Fruit fly (Drosophila melanogaster): Measurements from ENCODE around the gene CG6149.
A peak's percentile ranks its signal among the peaks of the same experiment; 100 is the strongest.

CG6149 gene

dm6 chr3L:11441889-11442782 is 6.9 kb upstream of the CG6149 start (continued):
- TF ChIP-seq Eip75B (GFP tag; optimal IDR thresholded peaks at IDR 0.05): no peak
- TF ChIP-seq Eip78C (GFP tag): peak; percentile 34
- TF ChIP-seq Lpt (GFP tag; optimal IDR thresholded peaks at IDR 0.05): peak; percentile 51
- TF ChIP-seq CG15336 (GFP tag; IDR thresholded peaks at IDR 0.05): peak; percentile 75
- peak; percentile 86 to 87 for TF ChIP-seq ss (GFP tag; optimal IDR thresholded peaks at IDR 0.05)
- peak; percentile 40 for TF ChIP-seq CG1621 (tag; optimal IDR thresholded peaks at IDR 0.05)
- peak; percentile 64 for TF ChIP-seq dsx (GFP tag; optimal IDR thresholded peaks at IDR 0.05; ENCODE audit: poor library complexity, severe bottlenecking)
- no peak for TF ChIP-seq Ets96B (tag; optimal IDR thresholded peaks at IDR 0.05)
- peak; percentile 77 for TF ChIP-seq CG9139 (GFP tag; optimal IDR thresholded peaks at IDR 0.05)
- TF ChIP-seq CG8119 (GFP tag; IDR thresholded peaks at IDR 0.05): peak; percentile 78; the same call in 2 of the 3 replicates
- no peak for TF ChIP-seq Sox15 (GFP tag; optimal IDR thresholded peaks at IDR 0.05)
- no peak for TF ChIP-seq CG34406 (GFP tag; optimal IDR thresholded peaks at IDR 0.05)
- no peak for TF ChIP-seq CG6854 (GFP tag; optimal IDR thresholded peaks at IDR 0.05)
- no peak for TF ChIP-seq Met (GFP tag; optimal IDR thresholded peaks at IDR 0.05)

- TF ChIP-seq CG6163 (GFP tag; IDR thresholded peaks at IDR 0.05) (no peak), ss (GFP tag; optimal IDR thresholded peaks at IDR 0.05) (no peak), CG8119 (GFP tag; IDR thresholded peaks at IDR 0.05) (no peak), lz (GFP tag; optimal IDR thresholded peaks at IDR 0.05) (no peak), CG16779 (tag; optimal IDR thresholded peaks at IDR 0.05) (no peak), CG31627 (GFP tag; optimal IDR thresholded peaks at IDR 0.05) (no peak)
These were observed 5.5 kb upstream of the CG6149 start for dm6 chr3L:11440769-11441168.

DNA sequence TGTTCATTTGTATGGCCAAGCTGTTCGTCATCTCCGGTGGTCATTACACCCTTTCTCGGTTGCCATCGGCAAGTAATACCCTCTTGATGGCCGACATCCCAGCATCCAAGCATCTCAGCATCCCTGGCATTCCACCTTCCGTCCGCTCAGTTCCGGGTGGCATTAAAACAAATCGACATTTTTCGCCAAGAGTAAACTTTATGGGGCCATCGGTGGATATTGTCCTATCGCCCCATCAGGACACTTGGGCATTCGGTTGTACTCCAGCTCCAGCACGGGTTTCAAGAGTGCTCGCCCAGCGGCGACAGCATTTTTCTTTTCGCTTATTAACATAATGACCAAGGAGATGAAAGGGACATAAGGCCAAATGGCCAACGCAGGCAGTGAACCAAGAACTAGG is 5.0 kb upstream of the CG6149 start:
- TF ChIP-seq Gug (GFP tag; IDR thresholded peaks at IDR 0.05) (no peak), CG3919 (GFP tag; optimal IDR thresholded peaks at IDR 0.05) (no peak), Sox14 (GFP tag; optimal IDR thresholded peaks at IDR 0.05) (no peak), salr (GFP tag; optimal IDR thresholded peaks at IDR 0.05) (no peak), CG1621 (tag; optimal IDR thresholded peaks at IDR 0.05) (no peak), net (GFP tag; optimal IDR thresholded peaks at IDR 0.05) (no peak), lz (GFP tag; optimal IDR thresholded peaks at IDR 0.05) (no peak), svp (GFP tag) (no peak), acj6 (GFP tag; optimal IDR thresholded peaks at IDR 0.05) (no peak), CG10631 (GFP tag; optimal IDR thresholded peaks at IDR 0.05) (no peak), eg (GFP tag; IDR thresholded peaks at IDR 0.05) (no peak), CG7368 (GFP tag; optimal IDR thresholded peaks at IDR 0.05) (no peak), Hr39 (GFP tag; optimal IDR thresholded peaks at IDR 0.05) (no peak), CG32006 (GFP tag; optimal IDR thresholded peaks at IDR 0.05) (no peak), spab (GFP tag; optimal IDR thresholded peaks at IDR 0.05) (no peak), achi (GFP tag; optimal IDR thresholded peaks at IDR 0.05) (no peak), fd59A (GFP tag; optimal IDR thresholded peaks at IDR 0.05) (no peak), CG11762 (GFP tag; optimal IDR thresholded peaks at IDR 0.05; ENCODE audit: insufficient read depth) (no peak)

- TF ChIP-seq Met (GFP tag; optimal IDR thresholded peaks at IDR 0.05) (peak; percentile 29), dsx (GFP tag; optimal IDR thresholded peaks at IDR 0.05; ENCODE audit: poor library complexity, severe bottlenecking) (no peak), cyc (GFP tag; optimal IDR thresholded peaks at IDR 0.05) (peak; percentile 9), CG6792 (GFP tag; optimal IDR thresholded peaks at IDR 0.05) (peak; percentile 3), CG6163 (GFP tag; IDR thresholded peaks at IDR 0.05) (peak; percentile 77), CG8119 (GFP tag; IDR thresholded peaks at IDR 0.05) (peak; percentile 59; the same call in 2 of the 3 replicates), CG3919 (GFP tag; optimal IDR thresholded peaks at IDR 0.05) (peak; percentile 45), ss (GFP tag; optimal IDR thresholded peaks at IDR 0.05) (peak; percentile 27 to 32), dac (GFP tag; optimal IDR thresholded peaks at IDR 0.05) (no peak), Blimp-1 (GFP tag; optimal IDR thresholded peaks at IDR 0.05) (no peak), acj6 (GFP tag; optimal IDR thresholded peaks at IDR 0.05) (peak; percentile 13), Gug (GFP tag; IDR thresholded peaks at IDR 0.05) (peak; percentile 32; the same call in 1 of the 2 replicates), salr (GFP tag; optimal IDR thresholded peaks at IDR 0.05) (no peak), CG1621 (tag; optimal IDR thresholded peaks at IDR 0.05) (no peak), fd85E (GFP tag; optimal IDR thresholded peaks at IDR 0.05) (no peak), lz (GFP tag; optimal IDR thresholded peaks at IDR 0.05) (no peak), CG16779 (tag; optimal IDR thresholded peaks at IDR 0.05) (no peak), Eip75B (GFP tag; optimal IDR thresholded peaks at IDR 0.05) (peak; percentile 45), fd59A (GFP tag; optimal IDR thresholded peaks at IDR 0.05) (no peak), CG15336 (GFP tag; IDR thresholded peaks at IDR 0.05) (peak; percentile 44; the same call in 1 of the 2 replicates), CG11902 (GFP tag; optimal IDR thresholded peaks at IDR 0.05) (no peak), Sox102F (GFP tag; optimal IDR thresholded peaks at IDR 0.05) (peak; percentile 14), net (GFP tag; optimal IDR thresholded peaks at IDR 0.05) (peak; percentile 19), CG3032 (tag; optimal IDR thresholded peaks at IDR 0.05) (peak; percentile 42), Hr39 (GFP tag; optimal IDR thresholded peaks at IDR 0.05) (peak; percentile 6), CG31627 (GFP tag; optimal IDR thresholded peaks at IDR 0.05) (peak; percentile 2)
These were observed 4.3 kb upstream of the CG6149 start for dm6 chr3L:11439570-11439969.

All from whole organism, prepupa.